Fruit fly (Drosophila melanogaster): ENCODE measurements around the gene CG11583.
A peak's percentile ranks its signal among the peaks of the same experiment; 100 is the strongest.

Gene CG11583

DNA sequence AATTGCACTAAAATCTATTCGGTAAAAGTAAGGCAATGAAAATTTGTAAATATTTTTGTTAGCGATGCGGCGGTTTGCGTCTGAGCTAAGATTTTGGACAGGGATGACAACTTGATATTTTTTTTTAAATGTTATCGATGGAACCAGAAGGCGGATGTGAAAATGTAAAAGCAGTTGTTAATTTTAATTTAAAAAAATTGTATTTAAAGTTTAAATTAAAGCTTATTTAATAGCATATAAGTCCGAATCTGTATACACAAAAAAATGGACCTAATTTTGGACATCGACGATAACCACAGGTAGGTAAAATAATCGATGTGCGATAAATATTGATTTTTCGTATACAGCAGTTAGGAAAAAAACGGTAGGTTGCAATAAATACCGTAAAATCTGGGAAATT lies 20.2 kb downstream of the CG11583 start, which contains the start of the genes CG11586 and VhaM9.7-a (continued):
- TF ChIP-seq Drgx (GFP tag; IDR thresholded peaks at IDR 0.05) (no peak), ATbp (GFP tag; optimal IDR thresholded peaks at IDR 0.05) (no peak), trh (GFP tag; optimal IDR thresholded peaks at IDR 0.05) (no peak), MTF-1 (GFP tag; optimal IDR thresholded peaks at IDR 0.05; ENCODE audit: borderline replicate concordance) (no peak), pfk (GFP tag; optimal IDR thresholded peaks at IDR 0.05) (peak; percentile 0), CG13424 (tag; optimal IDR thresholded peaks at IDR 0.05) (no peak), NK7.1 (GFP tag; optimal IDR thresholded peaks at IDR 0.05) (no peak), CG10209 (GFP tag; optimal IDR thresholded peaks at IDR 0.05) (no peak), CG12659 (GFP tag; optimal IDR thresholded peaks at IDR 0.05) (peak; percentile 68), CG2202 (tag; optimal IDR thresholded peaks at IDR 0.05) (no peak), CG31441 (GFP tag; IDR thresholded peaks at IDR 0.05) (0 out of 2 replicates have a peak, but pooled peaks have one; percentile 22), CG14014 (GFP tag; IDR thresholded peaks at IDR 0.05) (no peak), odd (GFP tag; optimal IDR thresholded peaks at IDR 0.05) (no peak), jigr1 (GFP tag; IDR thresholded peaks at IDR 0.05) (no peak), CG11560 (tag; IDR thresholded peaks at IDR 0.05) (no peak), Myb (GFP tag; optimal IDR thresholded peaks at IDR 0.05) (peak; percentile 68), chinmo (GFP tag; IDR thresholded peaks at IDR 0.05; ENCODE audit: partially characterized antibody) (no peak), CG34422 (GFP tag; IDR thresholded peaks at IDR 0.05) (no peak), CG17802 (tag; optimal IDR thresholded peaks at IDR 0.05) (no peak), CG2120 (GFP tag; optimal IDR thresholded peaks at IDR 0.05) (peak; percentile 17), CG11723 (GFP tag; optimal IDR thresholded peaks at IDR 0.05) (no peak), Dip2 (GFP tag; IDR thresholded peaks at IDR 0.05) (no peak), crc (GFP tag; optimal IDR thresholded peaks at IDR 0.05) (no peak), CG6813 (GFP tag; optimal IDR thresholded peaks at IDR 0.05) (no peak), CG7987 (GFP tag; optimal IDR thresholded peaks at IDR 0.05) (no peak), Med (GFP tag) (peak; percentile 55), CG30020 (tag; optimal IDR thresholded peaks at IDR 0.05) (peak; percentile 34), CG1647 (GFP tag; optimal IDR thresholded peaks at IDR 0.05) (no peak), grau (tag; optimal IDR thresholded peaks at IDR 0.05) (peak; percentile 29), CG3995 (GFP tag; optimal IDR thresholded peaks at IDR 0.05) (no peak), CG17186 (GFP tag; optimal IDR thresholded peaks at IDR 0.05) (no peak), lbe (GFP tag; optimal IDR thresholded peaks at IDR 0.05) (peak; percentile 53), Ravus (GFP tag; IDR thresholded peaks at IDR 0.05) (no peak), ara (GFP tag; IDR thresholded peaks at IDR 0.05) (no peak), CG10959 (GFP tag; IDR thresholded peaks at IDR 0.05) (no peak), CG13287 (GFP tag; IDR thresholded peaks at IDR 0.05; ENCODE audit: partially characterized antibody) (peak; percentile 80), Hey (tag; optimal IDR thresholded peaks at IDR 0.05) (no peak), gsb (GFP tag; IDR thresholded peaks at IDR 0.05) (no peak), ttk (GFP tag; IDR thresholded peaks at IDR 0.05) (no peak), CG1602 (GFP tag; optimal IDR thresholded peaks at IDR 0.05) (no peak), pzg (GFP tag; optimal IDR thresholded peaks at IDR 0.05) (peak; percentile 60), H2.0 (GFP tag; IDR thresholded peaks at IDR 0.05) (no peak), CG3838 (GFP tag; optimal IDR thresholded peaks at IDR 0.05) (no peak), CG1233 (GFP tag; optimal IDR thresholded peaks at IDR 0.05) (no peak), Nf-YC (tag; optimal IDR thresholded peaks at IDR 0.05) (peak; percentile 22), danr (GFP tag; IDR thresholded peaks at IDR 0.05) (no peak), CG15479 (GFP tag; optimal IDR thresholded peaks at IDR 0.05) (no peak), CG10431 (GFP tag; optimal IDR thresholded peaks at IDR 0.05) (peak; percentile 4), Dip3 (GFP tag; optimal IDR thresholded peaks at IDR 0.05) (no peak), CG4328 (GFP tag; optimal IDR thresholded peaks at IDR 0.05) (no peak), CG12236 (GFP tag; optimal IDR thresholded peaks at IDR 0.05) (no peak), CG6272 (GFP tag; IDR thresholded peaks at IDR 0.05) (no peak)
